Worm (Caenorhabditis elegans) whole organism, L1 larva: ENCODE data around the gene trap-4.

Experiments used
- aly-2 ChIP-seq: fragments of 150-350 bp; optimal IDR thresholded peaks from 2 replicates; lab custom pipeline; 2014; ENCODE audit warnings: missing biosample characterization, missing genetic modification characterization
- ama-1 ChIP-seq: fragments of 150-350 bp; optimal IDR thresholded peaks from 2 replicates; lab custom pipeline; 2014
- dpl-1 ChIP-seq, 3 experiments: fragments of 150-350 bp in 2 of 3; sonication (generic microtip) in 1 of 3; optimal IDR thresholded peaks; 2 replicates each; lab custom pipeline; 2014 to 2017; ENCODE audit warnings: missing biosample characterization in 3 of 3, missing genetic modification characterization in 3 of 3, missing genetic modification reagents in 3 of 3
- elt-3 ChIP-seq, 6 experiments: fragments of 150-350 bp in 1 of 6; sonication (generic microtip); optimal IDR thresholded peaks; 2 replicates each; lab custom pipeline; 2017 to 2018; ENCODE audit warnings: missing biosample characterization in 6 of 6, missing genetic modification characterization in 6 of 6, inconsistent platforms in 1 of 6
- fkh-4 ChIP-seq: sonication (generic microtip); optimal IDR thresholded peaks from 2 replicates; lab custom pipeline; 2016; ENCODE audit warnings: missing compliant biosample characterization, missing genetic modification characterization, borderline replicate concordance
- fos-1 ChIP-seq: fragments of 150-350 bp; optimal IDR thresholded peaks from 2 replicates; lab custom pipeline; 2014; ENCODE audit warnings: missing biosample characterization, missing genetic modification characterization
- lin-13 ChIP-seq: fragments of 150-350 bp; optimal IDR thresholded peaks from 2 replicates; lab custom pipeline; 2014; ENCODE audit warnings: missing biosample characterization, missing genetic modification reagents, missing genetic modification characterization
- mdl-1 ChIP-seq, 2 experiments: fragments of 150-350 bp; optimal IDR thresholded peaks; 2 replicates each; lab custom pipeline; 2014 to 2017; ENCODE audit warnings: missing biosample characterization in 2 of 2, missing genetic modification characterization in 2 of 2, inconsistent platforms in 1 of 2
- nhr-237 ChIP-seq: fragments of 150-350 bp; optimal IDR thresholded peaks from 2 replicates; lab custom pipeline; 2014; ENCODE audit warnings: missing biosample characterization, missing genetic modification characterization
- nhr-28 ChIP-seq: fragments of 150-350 bp; optimal IDR thresholded peaks from 2 replicates; lab custom pipeline; 2014; ENCODE audit warnings: missing biosample characterization, missing genetic modification characterization
- nhr-76 ChIP-seq: sonication (generic microtip); optimal IDR thresholded peaks from 2 replicates; lab custom pipeline; 2017; ENCODE audit warnings: missing biosample characterization, missing genetic modification characterization
- sox-4 ChIP-seq: sonication (generic microtip); optimal IDR thresholded peaks from 2 replicates; lab custom pipeline; 2016; ENCODE audit warnings: missing genetic modification characterization, missing compliant biosample characterization
- zag-1 ChIP-seq: fragments of 150-350 bp; optimal IDR thresholded peaks from 2 replicates; lab custom pipeline; 2014; ENCODE audit warnings: missing biosample characterization, missing genetic modification characterization
- ztf-11 ChIP-seq, 2 experiments: sonication (generic microtip); optimal IDR thresholded peaks; 2 replicates each; lab custom pipeline; 2016 to 2017; ENCODE audit warnings: missing genetic modification characterization in 2 of 2, missing biosample characterization in 1 of 2, missing compliant biosample characterization in 1 of 2

DNA sequence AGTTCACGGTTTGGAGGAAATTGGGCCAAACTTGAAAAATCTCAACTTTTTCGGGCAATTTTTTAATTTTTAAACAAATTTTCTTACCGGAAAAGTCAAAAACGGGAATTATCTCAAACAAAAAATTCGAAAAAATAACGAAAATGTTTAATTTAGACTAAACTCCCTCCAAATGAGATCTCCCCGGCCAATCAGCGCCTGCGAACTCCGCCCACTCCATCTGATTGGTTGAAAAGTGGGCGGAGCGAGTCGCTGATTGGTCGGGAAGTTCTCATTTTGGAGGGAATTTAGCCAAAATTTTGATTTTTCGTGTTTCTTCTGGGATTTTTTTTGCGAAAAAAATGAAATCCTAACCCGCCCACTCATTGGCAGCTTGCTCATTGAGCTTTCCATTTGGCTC lies 23.9 kb upstream of the trap-4 start:
- TF ChIP-seq ama-1 (lab: Kevin White, UChicago) (no peak), fkh-4 (tag; lab: Kevin White, UChicago) (no peak), lin-13 (GFP tag; lab: Kevin White, UChicago) (no peak), ztf-11 (tag; optimal IDR thresholded peaks at IDR 0.05; lab: Kevin White, UChicago) (no peak), nhr-76 (tag; lab: Kevin White, UChicago) (no peak), nhr-237 (tag; lab: Kevin White, UChicago) (no peak), nhr-28 (tag; lab: Kevin White, UChicago) (no peak), fos-1 (no peak), elt-3 (tag; optimal IDR thresholded peaks at IDR 0.05; lab: Kevin White, UChicago) (no peak), mdl-1 (tag; optimal IDR thresholded peaks at IDR 0.05; lab: Kevin White, UChicago) (no peak), sox-4 (tag; lab: Kevin White, UChicago) (no peak), aly-2 (tag; lab: Kevin White, UChicago) (no peak), zag-1 (tag; lab: Kevin White, UChicago) (no peak), dpl-1 (GFP tag; optimal IDR thresholded peaks at IDR 0.05; lab: Kevin White, UChicago) (no peak)
